Worm (Caenorhabditis elegans): ENCODE results near the gene T15H9.4.

T15H9.4 gene

DNA sequence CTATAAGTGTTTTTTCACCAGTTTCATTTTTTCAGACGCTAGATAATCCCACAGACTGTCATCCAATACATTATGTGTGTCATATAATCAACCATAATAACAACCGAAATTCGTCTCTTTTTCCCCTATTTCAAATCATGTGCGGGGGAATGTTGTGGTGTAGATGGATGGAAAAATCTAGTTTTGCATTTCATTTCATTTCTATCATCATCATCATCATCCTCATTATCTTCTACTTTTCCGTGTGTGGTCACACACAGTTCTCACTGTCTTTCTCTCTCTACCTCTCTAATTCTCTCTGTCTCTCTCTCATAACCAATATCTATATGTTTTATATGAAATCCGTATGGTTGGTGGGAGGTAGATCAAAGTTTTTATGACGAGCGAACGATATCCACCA, 38.3 kb upstream of the T15H9.4 start (continued):
- peak; percentile 47; the same call in 1 of the 2 replicates for TF ChIP-seq grh-1 (GFP tag; IDR thresholded peaks at IDR 0.05)
- peak; percentile 51 for TF ChIP-seq nhr-90 (tag; optimal IDR thresholded peaks at IDR 0.05; ENCODE audit: poor library complexity)
- no peak for TF ChIP-seq nhr-76 (tag; optimal IDR thresholded peaks at IDR 0.05)
- no peak for TF ChIP-seq isw-1 (GFP tag; IDR thresholded peaks at IDR 0.05)
- TF ChIP-seq zip-4 (GFP tag; optimal IDR thresholded peaks at IDR 0.05) = no peak
- TF ChIP-seq sptf-1 (tag; optimal IDR thresholded peaks at IDR 0.05) = no peak
- TF ChIP-seq ets-5 (GFP tag; IDR thresholded peaks at IDR 0.05) = no peak
- TF ChIP-seq nhr-237 (tag; optimal IDR thresholded peaks at IDR 0.05) = no peak
- no peak for TF ChIP-seq aha-1 (tag; optimal IDR thresholded peaks at IDR 0.05)
- TF ChIP-seq ama-1 (optimal IDR thresholded peaks at IDR 0.05) = no peak
- TF ChIP-seq zag-1 (tag; optimal IDR thresholded peaks at IDR 0.05) = no peak
- no peak for TF ChIP-seq nhr-84 (tag; optimal IDR thresholded peaks at IDR 0.05)
- no peak for TF ChIP-seq lin-39 (tag; optimal IDR thresholded peaks at IDR 0.05)
- TF ChIP-seq lsy-2 (tag; optimal IDR thresholded peaks at IDR 0.05) = peak in 1 of 2 experiments; percentile 32
- TF ChIP-seq elt-2 (tag; optimal IDR thresholded peaks at IDR 0.05) = no peak
- TF ChIP-seq efl-3 (GFP tag; optimal IDR thresholded peaks at IDR 0.05) = no peak
- peak; percentile 2 for TF ChIP-seq mep-1 (tag; optimal IDR thresholded peaks at IDR 0.05)
- 0 out of 2 replicates have a peak, but pooled peaks have one; percentile 12 for TF ChIP-seq nhr-19 (GFP tag; conservative IDR thresholded peaks at IDR 0.05)
- TF ChIP-seq ceh-8 (GFP tag; optimal IDR thresholded peaks at IDR 0.05) = no peak
- TF ChIP-seq egl-13 (tag; optimal IDR thresholded peaks at IDR 0.05) = no peak
- no peak for TF ChIP-seq vab-15 (tag; optimal IDR thresholded peaks at IDR 0.05)
- TF ChIP-seq fos-1 (tag; optimal IDR thresholded peaks at IDR 0.05) = no peak
- TF ChIP-seq nhr-47 (tag; optimal IDR thresholded peaks at IDR 0.05) = no peak
- TF ChIP-seq nhr-28 (tag; optimal IDR thresholded peaks at IDR 0.05) = no peak
- no peak for TF ChIP-seq fkh-4 (tag; optimal IDR thresholded peaks at IDR 0.05; ENCODE audit: borderline replicate concordance)
- TF ChIP-seq efl-1 (optimal IDR thresholded peaks at IDR 0.05) = no peak
- peak in 1 of 2 experiments; percentile 59 for TF ChIP-seq efl-1 (GFP tag; optimal IDR thresholded peaks at IDR 0.05 in 1 of 2)
- no peak for TF ChIP-seq lin-13 (GFP tag; optimal IDR thresholded peaks at IDR 0.05)
- no peak for TF ChIP-seq tbx-2 (tag; optimal IDR thresholded peaks at IDR 0.05)
- no peak for TF ChIP-seq mdl-1 (tag; optimal IDR thresholded peaks at IDR 0.05)
- no peak for TF ChIP-seq C16A3.4 (tag; optimal IDR thresholded peaks at IDR 0.05)

DNA sequence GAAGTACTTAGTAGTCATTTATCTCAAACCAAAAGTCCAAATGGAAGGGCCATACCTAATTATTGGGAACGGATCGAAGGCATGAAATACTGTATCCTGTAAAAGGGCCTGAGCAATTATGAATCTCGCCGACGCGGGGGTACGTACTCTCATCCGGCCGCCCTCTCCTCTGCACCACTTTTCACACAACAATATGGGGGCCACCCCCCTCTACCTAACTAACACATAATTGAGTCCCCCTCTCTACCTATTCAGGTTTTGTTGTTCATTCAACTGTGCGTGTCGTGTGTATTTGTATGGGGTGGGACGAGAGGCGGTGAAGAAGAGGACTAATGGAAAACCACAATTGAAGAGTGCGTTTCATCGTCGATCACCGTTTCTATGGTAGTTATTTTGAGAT, 37.3 kb upstream of the T15H9.4 start:
- TF ChIP-seq xbp-1 (tag; optimal IDR thresholded peaks at IDR 0.05) (no peak), ceh-82 (tag; optimal IDR thresholded peaks at IDR 0.05) (no peak), dsc-1 (tag; optimal IDR thresholded peaks at IDR 0.05) (no peak), snpc-4 (tag; optimal IDR thresholded peaks at IDR 0.05) (no peak), C16A3.4 (tag; optimal IDR thresholded peaks at IDR 0.05) (no peak), nhr-28 (tag; optimal IDR thresholded peaks at IDR 0.05) (no peak), lin-35 (GFP tag; optimal IDR thresholded peaks at IDR 0.05) (no peak), lir-3 (tag; optimal IDR thresholded peaks at IDR 0.05; ENCODE audit: poor library complexity) (no peak), nhr-237 (tag; optimal IDR thresholded peaks at IDR 0.05) (no peak), ceh-88 (GFP tag; IDR thresholded peaks at IDR 0.05) (no peak), mdl-1 (tag; optimal IDR thresholded peaks at IDR 0.05) (no peak), efl-3 (GFP tag; optimal IDR thresholded peaks at IDR 0.05) (no peak), alr-1 (tag; optimal IDR thresholded peaks at IDR 0.05; ENCODE audit: borderline replicate concordance) (no peak), efl-1 (optimal IDR thresholded peaks at IDR 0.05) (no peak), efl-1 (GFP tag; optimal IDR thresholded peaks at IDR 0.05 in 1 of 2) (peak in 1 of 2 experiments; percentile 65), lin-14 (GFP tag; optimal IDR thresholded peaks at IDR 0.05) (peak; percentile 46), zag-1 (tag; optimal IDR thresholded peaks at IDR 0.05) (no peak), aly-2 (tag; optimal IDR thresholded peaks at IDR 0.05) (no peak), fkh-8 (tag; optimal IDR thresholded peaks at IDR 0.05) (peak; percentile 22), elt-3 (tag; optimal IDR thresholded peaks at IDR 0.05) (no peak), unc-62 (GFP tag; optimal IDR thresholded peaks at IDR 0.05) (no peak), ces-1 (GFP tag; optimal IDR thresholded peaks at IDR 0.05) (no peak), ztf-4 (tag; optimal IDR thresholded peaks at IDR 0.05) (no peak), grh-1 (GFP tag; IDR thresholded peaks at IDR 0.05) (0 out of 2 replicates have a peak, but pooled peaks have one; percentile 28), ceh-90 (tag; optimal IDR thresholded peaks at IDR 0.05) (no peak), tbx-2 (tag; optimal IDR thresholded peaks at IDR 0.05) (no peak), blmp-1 (tag; optimal IDR thresholded peaks at IDR 0.05) (peak; percentile 10), aha-1 (tag; optimal IDR thresholded peaks at IDR 0.05) (no peak), vab-15 (tag; optimal IDR thresholded peaks at IDR 0.05) (no peak), sptf-1 (tag; optimal IDR thresholded peaks at IDR 0.05) (no peak), C34B4.2 (tag; optimal IDR thresholded peaks at IDR 0.05) (no peak), lin-13 (GFP tag; optimal IDR thresholded peaks at IDR 0.05) (no peak)
